Fruit fly (Drosophila melanogaster): ENCODE results near the gene SuUR.
A peak's percentile ranks its signal among the peaks of the same experiment; 100 is the strongest.

DNA sequence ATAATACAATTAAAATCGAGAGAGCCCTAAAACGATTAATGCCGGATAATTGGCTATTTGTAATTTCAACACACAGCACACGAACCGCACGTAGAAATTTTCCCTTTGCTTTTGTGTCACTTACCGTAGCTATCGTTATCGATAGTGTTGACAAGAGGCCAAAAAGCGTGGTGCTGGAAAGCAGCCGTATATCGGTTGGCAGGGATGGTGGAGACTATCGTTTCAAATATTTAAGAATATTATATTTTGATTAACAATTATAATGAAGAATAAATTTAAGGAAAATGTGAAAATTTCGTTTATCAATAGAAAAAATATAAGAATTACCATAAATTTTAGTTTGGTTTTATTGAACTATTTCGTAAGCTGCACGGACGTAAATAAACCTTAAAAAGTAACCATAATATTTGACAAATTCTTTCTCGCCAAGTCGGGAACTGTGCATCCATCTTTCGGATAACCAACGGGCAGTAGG, 28.3 kb downstream of the SuUR start, which contains the start of gene JIL-1:
- TF ChIP-seq Snoo (tag; optimal IDR thresholded peaks at IDR 0.05): peak; percentile 20
- no peak for TF ChIP-seq EcR (GFP tag; optimal IDR thresholded peaks at IDR 0.05)
- peak; percentile 57 for TF ChIP-seq D1 (tag; optimal IDR thresholded peaks at IDR 0.05)
- peak; percentile 77 for TF ChIP-seq Ets98B (GFP tag; IDR thresholded peaks at IDR 0.05)
- 0 out of 2 replicates have a peak, but pooled peaks have one; percentile 10 for TF ChIP-seq rn (GFP tag; IDR thresholded peaks at IDR 0.05)
- peak; percentile 44 for TF ChIP-seq Pif1B (GFP tag; optimal IDR thresholded peaks at IDR 0.05)
- TF ChIP-seq CG12605 (GFP tag; IDR thresholded peaks at IDR 0.05): no peak
